Worm (Caenorhabditis elegans) whole organism, L4 larva: ENCODE results near the gene Y75B8A.37.
A peak's percentile ranks its signal among the peaks of the same experiment; 100 is the strongest.

Experiments
- D1046.2 ChIP-seq: fragments of 200-800 bp; sonication (Bioruptor generic); IDR thresholded peaks from 2 replicates; pipeline ENCODE4 v1.3.6; 2022; ENCODE audit warnings: missing genetic modification characterization, missing compliant biosample characterization
- F44E2.7 ChIP-seq: fragments of 200-800 bp; sonication (Bioruptor generic); IDR thresholded peaks from 2 replicates; pipeline ENCODE4 v2.1.2; 2022; ENCODE audit warnings: missing genetic modification characterization, missing compliant biosample characterization
- F49E8.2 ChIP-seq: sonication (generic microtip); optimal IDR thresholded peaks from 2 replicates; lab custom pipeline; 2016; ENCODE audit warnings: missing compliant biosample characterization, mild to moderate bottlenecking, missing genetic modification characterization, borderline replicate concordance
- R02D3.7 ChIP-seq: fragments of 150-350 bp; sonication (generic microtip); optimal IDR thresholded peaks from 3 replicates; lab custom pipeline; 2014; ENCODE audit warnings: missing biosample characterization, missing genetic modification characterization
- Y105C5A.15 ChIP-seq: fragments of 200-800 bp; sonication (Bioruptor generic); IDR thresholded peaks from 2 replicates; pipeline ENCODE4 v1.3.6; 2022; ENCODE audit warnings: missing genetic modification characterization, missing compliant biosample characterization
- ZK546.5 ChIP-seq, 2 experiments: sonication (generic microtip); optimal IDR thresholded peaks; 2 replicates each; lab custom pipeline; 2017; ENCODE audit warnings: missing biosample characterization in 2 of 2, missing genetic modification characterization in 2 of 2
- ceh-20 ChIP-seq: fragments of 200-800 bp; sonication (Bioruptor generic); IDR thresholded peaks from 2 replicates; pipeline ENCODE4 v1.3.6; 2022; ENCODE audit warnings: missing genetic modification reagents, missing genetic modification characterization, missing compliant biosample characterization
- ceh-32 ChIP-seq: sonication (generic microtip); optimal IDR thresholded peaks from 2 replicates; lab custom pipeline; 2016; ENCODE audit warnings: mild to moderate bottlenecking, missing genetic modification characterization, missing compliant biosample characterization; ENCODE audit not compliant: poor library complexity
- ceh-82 ChIP-seq: sonication (generic microtip); optimal IDR thresholded peaks from 2 replicates; lab custom pipeline; 2017; ENCODE audit warnings: missing biosample characterization, missing genetic modification characterization
- ces-1 ChIP-seq: fragments of 150-350 bp; sonication (generic microtip); optimal IDR thresholded peaks from 4 replicates; lab custom pipeline; 2014; ENCODE audit warnings: missing biosample characterization, missing genetic modification reagents, missing genetic modification characterization
- daf-12 ChIP-seq: fragments of 150-350 bp; optimal IDR thresholded peaks from 2 replicates; lab custom pipeline; 2014; ENCODE audit warnings: missing biosample characterization, missing genetic modification reagents, missing genetic modification characterization
- daf-16 ChIP-seq, 3 experiments: sonication (generic microtip); optimal IDR thresholded peaks; 2 replicates each; lab custom pipeline; 2016 to 2017; ENCODE audit warnings: missing genetic modification characterization in 3 of 3, missing genetic modification reagents in 3 of 3, mild to moderate bottlenecking in 2 of 3, missing compliant biosample characterization in 2 of 3, missing biosample characterization in 1 of 3, moderate library complexity in 1 of 3
- daf-19 ChIP-seq: fragments of 200-800 bp; sonication (Bioruptor generic); conservative IDR thresholded peaks from 2 replicates; pipeline ENCODE4 v1.3.6; 2022; ENCODE audit warnings: missing genetic modification characterization, missing compliant biosample characterization
- daf-8 ChIP-seq: fragments of 200-800 bp; sonication (Bioruptor generic); IDR thresholded peaks from 2 replicates; pipeline ENCODE4 v1.3.6; 2022; ENCODE audit warnings: missing genetic modification characterization, missing compliant biosample characterization
- dpl-1 ChIP-seq: fragments of 150-350 bp; optimal IDR thresholded peaks from 2 replicates; lab custom pipeline; 2014; ENCODE audit warnings: missing biosample characterization, missing genetic modification reagents, missing genetic modification characterization
- dve-1 ChIP-seq: sonication (generic microtip); optimal IDR thresholded peaks from 2 replicates; lab custom pipeline; 2017; ENCODE audit warnings: antibody characterized with exemption, mild to moderate bottlenecking, missing genetic modification characterization, missing compliant biosample characterization; ENCODE audit not compliant: insufficient read depth
- egl-27 ChIP-seq: sonication (generic microtip); optimal IDR thresholded peaks from 3 replicates; lab custom pipeline; 2017; ENCODE audit warnings: missing biosample characterization, missing genetic modification reagents, missing genetic modification characterization
- egl-43 ChIP-seq: fragments of 200-800 bp; sonication (Bioruptor generic); IDR thresholded peaks from 2 replicates; pipeline ENCODE4 v1.3.6; 2022; ENCODE audit warnings: missing genetic modification reagents, missing genetic modification characterization, missing compliant biosample characterization
- fkh-10 ChIP-seq: fragments of 150-350 bp; optimal IDR thresholded peaks from 2 replicates; lab custom pipeline; 2014; ENCODE audit warnings: missing biosample characterization, missing genetic modification reagents, missing genetic modification characterization
- fos-1 ChIP-seq: fragments of 150-350 bp; optimal IDR thresholded peaks from 2 replicates; lab custom pipeline; 2014; ENCODE audit warnings: missing biosample characterization, missing genetic modification characterization
- hmg-1.1 ChIP-seq: fragments of 200-800 bp; sonication (Bioruptor generic); IDR thresholded peaks from 2 replicates; pipeline ENCODE4 v1.3.6; 2022; ENCODE audit warnings: missing genetic modification reagents, missing genetic modification characterization, missing compliant biosample characterization
- jun-1 ChIP-seq: fragments of 150-350 bp; optimal IDR thresholded peaks from 2 replicates; lab custom pipeline; 2014; ENCODE audit warnings: missing biosample characterization, missing genetic modification reagents, missing genetic modification characterization
- lin-1 ChIP-seq: fragments of 200-800 bp; sonication (Bioruptor generic); IDR thresholded peaks from 2 replicates; pipeline ENCODE4 v1.3.6; 2022; ENCODE audit warnings: missing genetic modification reagents, missing genetic modification characterization, missing compliant biosample characterization
- lin-15B ChIP-seq: fragments of 150-350 bp; sonication (generic microtip); optimal IDR thresholded peaks from 3 replicates; lab custom pipeline; 2014; ENCODE audit warnings: missing biosample characterization, missing genetic modification characterization
- lin-38 ChIP-seq: fragments of 200-800 bp; sonication (Bioruptor generic); IDR thresholded peaks from 2 replicates; pipeline ENCODE4 v1.3.6; 2022; ENCODE audit warnings: missing genetic modification reagents, missing genetic modification characterization, missing compliant biosample characterization
- lir-3 ChIP-seq: sonication (generic microtip); optimal IDR thresholded peaks from 2 replicates; lab custom pipeline; 2016; ENCODE audit warnings: mild to moderate bottlenecking, missing genetic modification characterization, missing compliant biosample characterization
- mdl-1 ChIP-seq, 2 experiments: fragments of 150-350 bp in 1 of 2; sonication (generic microtip) in 1 of 2; optimal IDR thresholded peaks; 2 replicates each; lab custom pipeline; 2014 to 2017; ENCODE audit warnings: missing biosample characterization in 2 of 2, missing genetic modification characterization in 2 of 2
- mdt-29 ChIP-seq: fragments of 200-800 bp; sonication (Bioruptor generic); IDR thresholded peaks from 2 replicates; pipeline ENCODE4 v1.3.6; 2022; ENCODE audit warnings: missing genetic modification reagents, missing genetic modification characterization, missing compliant biosample characterization
- mep-1 ChIP-seq: fragments of 150-350 bp; sonication (generic microtip); optimal IDR thresholded peaks from 3 replicates; lab custom pipeline; 2014; ENCODE audit warnings: missing biosample characterization, missing genetic modification characterization
- mes-2 ChIP-seq: sonication (generic microtip); optimal IDR thresholded peaks from 2 replicates; lab custom pipeline; 2016; ENCODE audit warnings: missing genotype, mild to moderate bottlenecking, missing genetic modification characterization, missing compliant biosample characterization; ENCODE audit not compliant: poor library complexity, severe bottlenecking
- mxl-3 ChIP-seq: fragments of 200-800 bp; sonication (Bioruptor generic); optimal IDR thresholded peaks from 2 replicates; lab custom pipeline; 2018; ENCODE audit warnings: mild to moderate bottlenecking, missing genetic modification characterization, missing compliant biosample characterization
- nhr-10 ChIP-seq: fragments of 150-350 bp; optimal IDR thresholded peaks from 2 replicates; lab custom pipeline; 2014; ENCODE audit warnings: missing biosample characterization, missing genetic modification characterization
- nhr-102 ChIP-seq: sonication (generic microtip); optimal IDR thresholded peaks from 2 replicates; lab custom pipeline; 2016; ENCODE audit warnings: mild to moderate bottlenecking, missing genetic modification characterization, moderate library complexity, missing compliant biosample characterization
- nhr-11 ChIP-seq: fragments of 150-350 bp; optimal IDR thresholded peaks from 2 replicates; lab custom pipeline; 2014; ENCODE audit warnings: missing biosample characterization, missing genetic modification characterization
- nhr-28 ChIP-seq: fragments of 150-350 bp; optimal IDR thresholded peaks from 2 replicates; lab custom pipeline; 2014; ENCODE audit warnings: missing biosample characterization, missing genetic modification characterization
- nhr-41 ChIP-seq: fragments of 200-800 bp; sonication (Bioruptor generic); IDR thresholded peaks from 2 replicates; pipeline ENCODE4 v1.3.6; 2022; ENCODE audit warnings: missing genetic modification reagents, missing genetic modification characterization, missing compliant biosample characterization
- nhr-42 ChIP-seq: fragments of 200-800 bp; sonication (Bioruptor generic); IDR thresholded peaks from 2 replicates; pipeline ENCODE4 v1.3.6; 2022; ENCODE audit warnings: missing genetic modification characterization, missing compliant biosample characterization
- nhr-48 ChIP-seq: sonication (generic microtip); optimal IDR thresholded peaks from 2 replicates; lab custom pipeline; 2016; ENCODE audit warnings: mild to moderate bottlenecking, missing genetic modification characterization, missing compliant biosample characterization
- nhr-6 ChIP-seq: fragments of 150-350 bp; optimal IDR thresholded peaks from 2 replicates; lab custom pipeline; 2014; ENCODE audit warnings: missing biosample characterization, missing genetic modification characterization
- nhr-77 ChIP-seq: fragments of 150-350 bp; optimal IDR thresholded peaks from 2 replicates; lab custom pipeline; 2014; ENCODE audit warnings: missing biosample characterization, missing genetic modification characterization
- pha-4 ChIP-seq, 2 experiments: fragments of 150-350 bp in 1 of 2; fragments of 200-800 bp in 1 of 2; sonication (Bioruptor generic) in 1 of 2; IDR thresholded peaks in 1 of 2; optimal IDR thresholded peaks in 1 of 2; 2 replicates each; pipeline versions ENCODE4 v1.3.6 to Lab custom; 2014 to 2022; ENCODE audit warnings: missing genetic modification characterization in 2 of 2, missing genetic modification reagents in 2 of 2, missing biosample characterization in 1 of 2, missing compliant biosample characterization in 1 of 2
- php-3 ChIP-seq: fragments of 200-800 bp; sonication (Bioruptor generic); IDR thresholded peaks from 2 replicates; pipeline ENCODE4 v1.3.6; 2022; ENCODE audit warnings: missing genetic modification reagents, missing genetic modification characterization, missing compliant biosample characterization
- pqm-1 ChIP-seq: sonication (generic microtip); optimal IDR thresholded peaks from 2 replicates; lab custom pipeline; 2017; ENCODE audit warnings: missing biosample characterization, missing genetic modification characterization
- skn-1 ChIP-seq: fragments of 150-350 bp; optimal IDR thresholded peaks from 2 replicates; lab custom pipeline; 2014; ENCODE audit warnings: missing biosample characterization, missing genetic modification characterization
- tra-1 ChIP-seq: fragments of 200-800 bp; sonication (Bioruptor generic); IDR thresholded peaks from 2 replicates; pipeline ENCODE4 v1.3.6; 2022; ENCODE audit warnings: missing genetic modification reagents, missing genetic modification characterization, missing compliant biosample characterization
- unc-130 ChIP-seq: sonication (generic microtip); optimal IDR thresholded peaks from 2 replicates; lab custom pipeline; 2016; ENCODE audit warnings: missing genetic modification reagents, missing genetic modification characterization, missing compliant biosample characterization
- zag-1 ChIP-seq: fragments of 150-350 bp; optimal IDR thresholded peaks from 2 replicates; lab custom pipeline; 2014; ENCODE audit warnings: missing biosample characterization, missing genetic modification characterization
- zfp-2 ChIP-seq: sonication (generic microtip); optimal IDR thresholded peaks from 2 replicates; lab custom pipeline; 2016; ENCODE audit warnings: mild to moderate bottlenecking, missing genetic modification characterization, missing compliant biosample characterization
- zfp-3 ChIP-seq: fragments of 200-800 bp; sonication (Bioruptor generic); conservative IDR thresholded peaks from 2 replicates; pipeline ENCODE4 v1.3.6; 2022; ENCODE audit warnings: missing genetic modification reagents, missing genetic modification characterization, missing compliant biosample characterization
- zip-11 ChIP-seq: fragments of 200-800 bp; sonication (Bioruptor generic); IDR thresholded peaks from 2 replicates; pipeline ENCODE4 v1.3.6; 2022; ENCODE audit warnings: missing genetic modification characterization, missing compliant biosample characterization

Gene Y75B8A.37

DNA sequence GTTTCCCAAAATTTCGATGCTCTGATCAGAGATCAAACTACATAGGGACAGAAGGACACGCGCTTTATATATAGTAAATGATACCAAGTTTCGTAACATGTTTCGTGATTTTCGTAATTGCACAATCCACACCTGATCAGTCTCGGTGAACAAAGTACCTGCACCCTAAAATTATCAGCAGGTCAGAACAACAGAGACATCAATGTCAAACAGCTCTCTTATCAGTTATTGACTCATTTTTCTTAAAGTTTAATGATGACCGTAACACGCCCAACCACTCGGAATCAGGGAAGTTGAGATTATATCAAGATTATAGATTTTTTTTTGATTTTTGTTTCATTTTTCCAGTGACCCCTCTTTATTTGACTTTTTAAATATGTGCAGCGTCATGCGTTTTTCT lies 2.2 kb downstream of the Y75B8A.37 start (continued):
- TF ChIP-seq nhr-11 (tag; lab: Kevin White, UChicago) (no peak), nhr-48 (tag; lab: Kevin White, UChicago) (no peak), dve-1 (peak; percentile 76), zfp-2 (no peak), skn-1 (no peak), nhr-102 (tag; lab: Kevin White, UChicago) (no peak), D1046.2 (no peak), lin-1 (GFP tag; lab: Robert Waterston, UW) (peak; percentile 87), mep-1 (no peak), egl-27 (no peak), mxl-3 (no peak), unc-130 (no peak), nhr-41 (GFP tag; lab: Robert Waterston, UW) (peak; percentile 92), hmg-1.1 (GFP tag; lab: Robert Waterston, UW) (no peak), php-3 (peak; percentile 88), nhr-6 (tag; lab: Kevin White, UChicago) (peak; percentile 81), lin-38 (GFP tag; lab: Robert Waterston, UW) (peak; percentile 24; the same call in 1 of the 2 replicates), fkh-10 (no peak), lin-15B (tag; lab: Kevin White, UChicago) (no peak), mdt-29 (GFP tag; lab: Robert Waterston, UW) (no peak), mdl-1 (tag; optimal IDR thresholded peaks at IDR 0.05; lab: Kevin White, UChicago) (no peak), dpl-1 (GFP tag; lab: Kevin White, UChicago) (no peak), nhr-10 (tag; lab: Kevin White, UChicago) (no peak), R02D3.7 (tag; lab: Kevin White, UChicago) (no peak), egl-43 (no peak), daf-19 (no peak), zip-11 (GFP tag; lab: Robert Waterston, UW) (no peak), F49E8.2 (tag; lab: Kevin White, UChicago) (no peak), Y105C5A.15 (no peak)

DNA sequence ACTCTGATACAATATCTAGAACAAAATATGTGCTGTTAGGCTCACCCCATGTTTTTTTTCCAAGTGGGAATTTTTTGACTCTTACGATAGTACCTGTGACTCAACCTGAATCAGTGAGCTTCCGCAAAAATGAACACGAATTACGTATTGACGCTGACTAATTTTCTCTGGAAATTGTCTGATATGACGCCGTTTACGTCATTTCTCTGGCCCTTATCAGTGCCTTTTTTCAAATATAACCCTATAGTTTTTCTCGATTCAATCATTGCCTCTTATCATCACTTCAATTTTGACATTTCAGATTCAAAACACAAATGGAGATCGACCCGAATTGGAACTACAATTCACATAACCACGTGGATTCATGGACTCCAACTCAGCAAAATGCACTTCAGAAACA lies 3.5 kb downstream of the Y75B8A.37 start, which contains the start of gene Y75B8A.28:
Gene Y75B8A.28 (plus strand): TSS at position 296 of the 400 bp plus-strand sequence.
- TF ChIP-seq nhr-28 (tag; lab: Kevin White, UChicago) (peak; percentile 84), nhr-42 (no peak), nhr-102 (tag; lab: Kevin White, UChicago) (peak; percentile 6), nhr-77 (tag; lab: Kevin White, UChicago) (peak; percentile 47), ces-1 (GFP tag; lab: Kevin White, UChicago) (no peak), lir-3 (tag; lab: Kevin White, UChicago) (no peak), zag-1 (no peak), ceh-20 (GFP tag; lab: Robert Waterston, UW) (no peak), mes-2 (tag; lab: Kevin White, UChicago) (peak; percentile 13), hmg-1.1 (GFP tag; lab: Robert Waterston, UW) (no peak), daf-8 (GFP tag; lab: Robert Waterston, UW) (no peak), mxl-3 (no peak), ZK546.5 (tag; optimal IDR thresholded peaks at IDR 0.05; lab: Kevin White, UChicago) (no peak), fos-1 (tag; lab: Kevin White, UChicago) (no peak), lin-15B (tag; lab: Kevin White, UChicago) (no peak), dve-1 (peak; percentile 69), lin-1 (GFP tag; lab: Robert Waterston, UW) (peak; percentile 67; the same call in 1 of the 2 replicates), nhr-10 (tag; lab: Kevin White, UChicago) (no peak), zfp-3 (GFP tag; lab: Robert Waterston, UW) (no peak), pqm-1 (tag; lab: Kevin White, UChicago) (peak; percentile 94), daf-12 (tag; lab: Kevin White, UChicago) (no peak), tra-1 (GFP tag; lab: Robert Waterston, UW) (no peak), egl-43 (no peak), pha-4 (GFP tag; IDR thresholded peaks at IDR 0.05; lab: Robert Waterston, UW) (no peak), pha-4 (tag; optimal IDR thresholded peaks at IDR 0.05; lab: Kevin White, UChicago) (no peak), dpl-1 (GFP tag; lab: Kevin White, UChicago) (no peak), F44E2.7 (no peak), php-3 (0 out of 2 replicates have a peak, but pooled peaks have one; percentile 24), skn-1 (no peak), jun-1 (tag; lab: Kevin White, UChicago) (peak; percentile 37), daf-16 (GFP tag; optimal IDR thresholded peaks at IDR 0.05; lab: Kevin White, UChicago) (no peak), daf-16 (tag; optimal IDR thresholded peaks at IDR 0.05; lab: Kevin White, UChicago) (peak; percentile 77), ceh-32 (tag; lab: Kevin White, UChicago) (no peak), ceh-82 (no peak)
